Fruit fly (Drosophila melanogaster): ENCODE results near the gene CG3638.

Gene CG3638

dm6 chrX:1234817-1235617, 1.5 kb downstream of the CG3638 start (continued):
- TF ChIP-seq en (GFP tag; optimal IDR thresholded peaks at IDR 0.05), result peak; percentile 53
- TF ChIP-seq jumu (GFP tag; optimal IDR thresholded peaks at IDR 0.05), result peak; percentile 79
- TF ChIP-seq CG17912 (GFP tag; optimal IDR thresholded peaks at IDR 0.05), result no peak
- peak; percentile 70 for TF ChIP-seq ems (GFP tag; optimal IDR thresholded peaks at IDR 0.05)
- peak; percentile 82 for TF ChIP-seq zen (tag; optimal IDR thresholded peaks at IDR 0.05)
- peak; percentile 72; the same call in 1 of the 2 replicates for TF ChIP-seq aop (GFP tag; IDR thresholded peaks at IDR 0.05)
- TF ChIP-seq exex (tag; optimal IDR thresholded peaks at IDR 0.05), result peak; percentile 31
- TF ChIP-seq psq (GFP tag; optimal IDR thresholded peaks at IDR 0.05), result peak; percentile 82
- peak; percentile 35; the same call in 1 of the 2 replicates for TF ChIP-seq toy (GFP tag; IDR thresholded peaks at IDR 0.05)
- TF ChIP-seq Ada2b (GFP tag; IDR thresholded peaks at IDR 0.05), result peak; percentile 61
- peak; percentile 61; the same call in 1 of the 2 replicates for TF ChIP-seq danr (GFP tag; IDR thresholded peaks at IDR 0.05)
- peak; percentile 80 for TF ChIP-seq Blimp-1 (GFP tag; optimal IDR thresholded peaks at IDR 0.05)
- peak; percentile 57 for TF ChIP-seq CG10654 (GFP tag; optimal IDR thresholded peaks at IDR 0.05)
- TF ChIP-seq Six4 (GFP tag; optimal IDR thresholded peaks at IDR 0.05), result peak; percentile 60
- TF ChIP-seq cg (GFP tag; optimal IDR thresholded peaks at IDR 0.05), result no peak
- TF ChIP-seq Ptx1 (GFP tag; IDR thresholded peaks at IDR 0.05), result peak; percentile 88
- TF ChIP-seq CG7271 (tag; optimal IDR thresholded peaks at IDR 0.05), result peak; percentile 2
- peak; percentile 69 for TF ChIP-seq jing (GFP tag; optimal IDR thresholded peaks at IDR 0.05)
- peak; percentile 71 for TF ChIP-seq Fer3 (tag; optimal IDR thresholded peaks at IDR 0.05)
- peak; percentile 67 for TF ChIP-seq sens-2 (GFP tag; IDR thresholded peaks at IDR 0.05)
- peak; percentile 55 for TF ChIP-seq CG10543 (GFP tag; optimal IDR thresholded peaks at IDR 0.05)
- no peak for TF ChIP-seq CG7963 (GFP tag; IDR thresholded peaks at IDR 0.05; ENCODE audit: partially characterized antibody)
- peak; percentile 52 for TF ChIP-seq CG5180 (GFP tag; optimal IDR thresholded peaks at IDR 0.05)
- peak; percentile 67 for TF ChIP-seq CG17802 (tag; optimal IDR thresholded peaks at IDR 0.05)
- peak; percentile 88 for TF ChIP-seq ewg (GFP tag; optimal IDR thresholded peaks at IDR 0.05)
- peak; percentile 86 for TF ChIP-seq CG7839 (tag; optimal IDR thresholded peaks at IDR 0.05)
- TF ChIP-seq tx (GFP tag; optimal IDR thresholded peaks at IDR 0.05), result peak; percentile 71
- peak; percentile 53; the same call in 1 of the 2 replicates for TF ChIP-seq gt (GFP tag; IDR thresholded peaks at IDR 0.05)
- TF ChIP-seq CG3847 (GFP tag; IDR thresholded peaks at IDR 0.05), result peak; percentile 62
- TF ChIP-seq Aef1 (GFP tag; IDR thresholded peaks at IDR 0.05), result peak; percentile 72
- TF ChIP-seq Vsx1 (GFP tag; optimal IDR thresholded peaks at IDR 0.05), result peak; percentile 63
- TF ChIP-seq hb (GFP tag; IDR thresholded peaks at IDR 0.05; ENCODE audit: partially characterized antibody), result no peak
- peak; percentile 81 for TF ChIP-seq CG10366 (GFP tag; IDR thresholded peaks at IDR 0.05)
- TF ChIP-seq btn (GFP tag; optimal IDR thresholded peaks at IDR 0.05), result peak; percentile 56
- TF ChIP-seq D19A (tag; optimal IDR thresholded peaks at IDR 0.05), result peak; percentile 100
- TF ChIP-seq PHDP (tag; optimal IDR thresholded peaks at IDR 0.05), result peak; percentile 85
- TF ChIP-seq CG8388 (GFP tag; optimal IDR thresholded peaks at IDR 0.05), result peak; percentile 83
- peak; percentile 43 for TF ChIP-seq Side (GFP tag; optimal IDR thresholded peaks at IDR 0.05)
- TF ChIP-seq gro (GFP tag; optimal IDR thresholded peaks at IDR 0.05), result peak; percentile 48
- TF ChIP-seq onecut (GFP tag; IDR thresholded peaks at IDR 0.05), result peak; percentile 79
- TF ChIP-seq HLH4C (GFP tag; IDR thresholded peaks at IDR 0.05; ENCODE audit: partially characterized antibody), result no peak
- peak; percentile 79 for TF ChIP-seq Hr3 (GFP tag; optimal IDR thresholded peaks at IDR 0.05)
- TF ChIP-seq sob (GFP tag; IDR thresholded peaks at IDR 0.05), result peak; percentile 81
- peak; percentile 77 for TF ChIP-seq Sox100B (GFP tag; optimal IDR thresholded peaks at IDR 0.05)
- peak; percentile 41 for TF ChIP-seq CG10565 (GFP tag; optimal IDR thresholded peaks at IDR 0.05)
- peak; percentile 80 for TF ChIP-seq lmd (GFP tag; IDR thresholded peaks at IDR 0.05)
- peak; percentile 68 for TF ChIP-seq croc (GFP tag; conservative IDR thresholded peaks at IDR 0.05)
- TF ChIP-seq mam (GFP tag; optimal IDR thresholded peaks at IDR 0.05), result peak; percentile 44
- TF ChIP-seq CG32767 (GFP tag; IDR thresholded peaks at IDR 0.05), result peak; percentile 76; the same call in 1 of the 2 replicates

All from whole organism, embryonic.